Worm (Caenorhabditis elegans): ENCODE results near the gene Y70G10A.4.
"Not testable (repeated sequence)": the region's sequence is repeated elsewhere in the genome, so short reads cannot be mapped to it uniquely, and the experiment has no call there.

DNA sequence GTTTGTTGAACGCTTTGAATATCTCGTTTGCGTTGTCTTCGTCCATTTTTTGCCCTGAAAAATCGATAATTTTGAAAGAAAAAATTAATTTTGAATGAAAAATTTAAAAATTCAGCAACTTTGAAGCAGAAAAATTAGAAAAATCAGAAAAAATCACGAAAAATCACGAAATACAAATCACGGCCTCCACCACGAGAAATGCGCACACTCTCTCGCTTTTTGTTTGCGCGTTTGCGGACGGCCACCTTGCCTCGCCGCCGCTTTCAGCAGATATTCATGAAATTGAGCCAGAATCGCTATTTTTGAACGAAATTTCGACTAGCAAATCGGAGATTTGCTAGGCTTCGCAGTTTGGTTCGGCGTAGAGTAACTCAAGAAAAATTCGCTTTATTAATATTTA, 44.9 kb downstream of the Y70G10A.4 start, which contains the start of gene inpp-4B:
- TF ChIP-seq him-1, dao-5 (tag; optimal IDR thresholded peaks at IDR 0.05): not testable (repeated sequence)

Data from whole organism, L4/young adult.